Fruit fly (Drosophila melanogaster) whole organism, embryonic: ENCODE results near the gene RabX4.
A peak's percentile ranks its signal among the peaks of the same experiment; 100 is the strongest.

ENCODE experiments used
- Ada2b ChIP-seq: fragments of 200-800 bp; sonication (Bioruptor generic); IDR thresholded peaks from 2 replicates; pipeline ENCODE4 v1.3.6; 2022; ENCODE audit warnings: missing biosample characterization, missing genetic modification characterization
- B-H2 ChIP-seq: fragments of 200-800 bp; sonication (Bioruptor generic); optimal IDR thresholded peaks from 2 replicates; lab custom pipeline; 2018; ENCODE audit warnings: missing biosample characterization, mild to moderate bottlenecking, missing genetic modification characterization
- CG10274 ChIP-seq: fragments of 200-800 bp; sonication (Bioruptor generic); optimal IDR thresholded peaks from 3 replicates; lab custom pipeline; 2017; ENCODE audit warnings: missing biosample characterization, mild to moderate bottlenecking, missing genetic modification characterization
- CG10431 ChIP-seq: fragments of 200-800 bp; sonication (Bioruptor generic); optimal IDR thresholded peaks from 3 replicates; lab custom pipeline; 2018; ENCODE audit warnings: missing biosample characterization, mild to moderate bottlenecking, missing genetic modification characterization
- CG10543 ChIP-seq: fragments of 200-800 bp; sonication (Bioruptor generic); optimal IDR thresholded peaks from 3 replicates; lab custom pipeline; 2017; ENCODE audit warnings: missing biosample characterization, mild to moderate bottlenecking, missing genetic modification characterization, moderate library complexity
- CG11247 ChIP-seq: fragments of 200-800 bp; sonication (Bioruptor generic); IDR thresholded peaks from 2 replicates; pipeline ENCODE4 v1.3.6; 2022; ENCODE audit warnings: missing biosample characterization, missing genetic modification characterization
- CG12155 ChIP-seq: fragments of 200-800 bp; sonication (Bioruptor generic); optimal IDR thresholded peaks from 3 replicates; lab custom pipeline; 2016; ENCODE audit warnings: missing biosample characterization, missing genetic modification characterization
- CG12659 ChIP-seq: fragments of 200-800 bp; sonication (Bioruptor generic); optimal IDR thresholded peaks from 3 replicates; lab custom pipeline; 2017; ENCODE audit warnings: mild to moderate bottlenecking, missing biosample characterization, missing genetic modification reagents, missing genetic modification characterization
- CG12744 ChIP-seq: fragments of 200-800 bp; sonication (Bioruptor generic); optimal IDR thresholded peaks from 2 replicates; lab custom pipeline; 2016; ENCODE audit warnings: missing biosample characterization, missing genetic modification characterization
- CG13424 ChIP-seq: fragments of 200-800 bp; sonication (Bioruptor generic); optimal IDR thresholded peaks from 2 replicates; lab custom pipeline; 2019; ENCODE audit warnings: missing biosample characterization, mild to moderate bottlenecking, missing genetic modification characterization, moderate library complexity
- CG14014 ChIP-seq: fragments of 200-800 bp; sonication (Bioruptor generic); IDR thresholded peaks from 2 replicates; pipeline ENCODE4 v1.3.6; 2022; ENCODE audit warnings: missing biosample characterization, missing genetic modification characterization
- CG15269 ChIP-seq: fragments of 200-800 bp; sonication (Bioruptor generic); optimal IDR thresholded peaks from 2 replicates; lab custom pipeline; 2018; ENCODE audit warnings: missing biosample characterization, mild to moderate bottlenecking, missing genetic modification characterization, moderate library complexity
- CG17328 ChIP-seq: fragments of 200-800 bp; sonication (Bioruptor generic); IDR thresholded peaks from 2 replicates; pipeline ENCODE4 v1.3.6; 2022; ENCODE audit warnings: missing biosample characterization, missing genetic modification characterization
- CG17802 ChIP-seq: fragments of 200-800 bp; sonication (Bioruptor generic); optimal IDR thresholded peaks from 2 replicates; lab custom pipeline; 2018; ENCODE audit warnings: missing biosample characterization, mild to moderate bottlenecking, missing genetic modification characterization, moderate library complexity
- CG1832 ChIP-seq: fragments of 200-800 bp; sonication (Bioruptor generic); optimal IDR thresholded peaks from 2 replicates; lab custom pipeline; 2017; ENCODE audit warnings: missing biosample characterization, mild to moderate bottlenecking, missing genetic modification characterization, inconsistent platforms
- CG2120 ChIP-seq: fragments of 200-800 bp; sonication (Bioruptor generic); optimal IDR thresholded peaks from 3 replicates; lab custom pipeline; 2016; ENCODE audit warnings: missing biosample characterization, missing genetic modification characterization
- CG2889 ChIP-seq: fragments of 200-800 bp; sonication (Bioruptor generic); IDR thresholded peaks from 3 replicates; pipeline ENCODE4 v1.3.6; 2022; ENCODE audit warnings: missing biosample characterization, missing genetic modification characterization
- CG30403 ChIP-seq: fragments of 200-800 bp; sonication (Bioruptor generic); optimal IDR thresholded peaks from 3 replicates; lab custom pipeline; 2016; ENCODE audit warnings: missing biosample characterization, missing genetic modification characterization
- CG34224 ChIP-seq: fragments of 200-800 bp; sonication (Bioruptor generic); IDR thresholded peaks from 3 replicates; pipeline ENCODE4 v1.3.6; 2022; ENCODE audit warnings: missing biosample characterization, missing genetic modification characterization; ENCODE audit not compliant: partially characterized antibody
- CG3847 ChIP-seq: fragments of 200-800 bp; sonication (Bioruptor generic); IDR thresholded peaks from 2 replicates; pipeline ENCODE4 v1.3.6; 2022; ENCODE audit warnings: missing biosample characterization, missing genetic modification characterization
- CG42726 ChIP-seq: fragments of 200-800 bp; sonication (Bioruptor generic); IDR thresholded peaks from 2 replicates; pipeline ENCODE4 v1.3.6; 2022; ENCODE audit warnings: missing biosample characterization, missing genetic modification characterization; ENCODE audit not compliant: partially characterized antibody
- CG4282 ChIP-seq: fragments of 200-800 bp; sonication (Bioruptor generic); optimal IDR thresholded peaks from 2 replicates; lab custom pipeline; 2016; ENCODE audit warnings: missing biosample characterization, missing genetic modification characterization
- CG5180 ChIP-seq: fragments of 200-800 bp; sonication (Bioruptor generic); optimal IDR thresholded peaks from 3 replicates; lab custom pipeline; 2017; ENCODE audit warnings: missing biosample characterization, missing genetic modification characterization, mild to moderate bottlenecking, moderate library complexity, missing genetic modification reagents
- CG6654 ChIP-seq: fragments of 200-800 bp; sonication (Bioruptor generic); optimal IDR thresholded peaks from 2 replicates; lab custom pipeline; 2017; ENCODE audit warnings: missing biosample characterization, mild to moderate bottlenecking, missing genetic modification characterization
- CG7556 ChIP-seq: fragments of 200-800 bp; sonication (Bioruptor generic); optimal IDR thresholded peaks from 2 replicates; lab custom pipeline; 2017; ENCODE audit warnings: missing biosample characterization, mild to moderate bottlenecking, missing genetic modification characterization
- Dp ChIP-seq: fragments of 200-800 bp; sonication (Bioruptor generic); optimal IDR thresholded peaks from 2 replicates; lab custom pipeline; 2018; ENCODE audit warnings: missing biosample characterization, mild to moderate bottlenecking, missing genetic modification characterization, moderate library complexity
- Eip74EF ChIP-seq, 2 experiments: fragments of 200-800 bp in 1 of 2; fragments of >200 bp in 1 of 2; sonication (Bioruptor generic) in 1 of 2; optimal IDR thresholded peaks; 2 replicates each; lab custom pipeline; 2017 to 2019; ENCODE audit warnings: missing biosample characterization in 2 of 2, missing genetic modification characterization in 2 of 2, mild to moderate bottlenecking in 1 of 2, moderate library complexity in 1 of 2
- NC2α ChIP-seq: fragments of 200-800 bp; sonication (Bioruptor generic); optimal IDR thresholded peaks from 2 replicates; lab custom pipeline; 2016; ENCODE audit warnings: missing biosample characterization, missing genetic modification characterization
- Nf-YB ChIP-seq: fragments of 200-800 bp; sonication (Bioruptor generic); optimal IDR thresholded peaks from 3 replicates; lab custom pipeline; 2019; ENCODE audit warnings: missing biosample characterization, mild to moderate bottlenecking, missing genetic modification characterization, moderate library complexity
- NfI ChIP-seq: fragments of 200-800 bp; sonication (Bioruptor generic); optimal IDR thresholded peaks from 3 replicates; lab custom pipeline; 2018; ENCODE audit warnings: missing biosample characterization, mild to moderate bottlenecking, missing genetic modification characterization, moderate library complexity
- Scr ChIP-seq: fragments of 200-800 bp; sonication (Bioruptor generic); IDR thresholded peaks from 2 replicates; pipeline ENCODE4 v1.3.6; 2022; ENCODE audit warnings: missing biosample characterization, missing genetic modification characterization; ENCODE audit not compliant: partially characterized antibody
- Ssrp ChIP-seq: fragments of 200-800 bp; sonication (Bioruptor generic); optimal IDR thresholded peaks from 2 replicates; lab custom pipeline; 2018; ENCODE audit warnings: missing biosample characterization, mild to moderate bottlenecking, missing genetic modification characterization, moderate library complexity
- Xrp1 ChIP-seq: fragments of 200-800 bp; sonication (Bioruptor generic); IDR thresholded peaks from 2 replicates; pipeline ENCODE4 v1.3.6; 2022; ENCODE audit warnings: missing biosample characterization, missing genetic modification characterization
- bbx ChIP-seq: fragments of 200-800 bp; sonication (Bioruptor generic); IDR thresholded peaks from 2 replicates; pipeline ENCODE4 v1.3.6; 2022; ENCODE audit warnings: missing biosample characterization, missing genetic modification characterization; ENCODE audit not compliant: partially characterized antibody
- bigmax ChIP-seq: fragments of 200-800 bp; sonication (Bioruptor generic); optimal IDR thresholded peaks from 2 replicates; lab custom pipeline; 2018; ENCODE audit warnings: missing biosample characterization, mild to moderate bottlenecking, missing genetic modification characterization
- btn ChIP-seq: fragments of 200-800 bp; sonication (Bioruptor generic); optimal IDR thresholded peaks from 2 replicates; lab custom pipeline; 2016; ENCODE audit warnings: missing biosample characterization, missing genetic modification characterization
- dimm ChIP-seq: fragments of 200-800 bp; sonication (Bioruptor generic); IDR thresholded peaks from 2 replicates; pipeline ENCODE4 v1.3.6; 2022; ENCODE audit warnings: missing biosample characterization, missing genetic modification characterization
- gem ChIP-seq: fragments of 200-800 bp; sonication (Bioruptor generic); optimal IDR thresholded peaks from 2 replicates; lab custom pipeline; 2019; ENCODE audit warnings: missing biosample characterization, mild to moderate bottlenecking, missing genetic modification characterization, moderate library complexity
- h ChIP-seq: fragments of >200 bp; optimal IDR thresholded peaks from 2 replicates; lab custom pipeline; 2017
- oc ChIP-seq: fragments of 200-800 bp; sonication (Bioruptor generic); optimal IDR thresholded peaks from 2 replicates; lab custom pipeline; 2018; ENCODE audit warnings: missing biosample characterization, mild to moderate bottlenecking, missing genetic modification characterization, moderate library complexity
- onecut ChIP-seq: fragments of 200-800 bp; sonication (Bioruptor generic); IDR thresholded peaks from 2 replicates; pipeline ENCODE4 v1.3.6; 2022; ENCODE audit warnings: missing biosample characterization, missing genetic modification characterization
- phol ChIP-seq: fragments of 200-800 bp; sonication (Bioruptor generic); optimal IDR thresholded peaks from 3 replicates; lab custom pipeline; 2018; ENCODE audit warnings: missing biosample characterization, mild to moderate bottlenecking, missing genetic modification characterization, moderate library complexity
- sob ChIP-seq: fragments of 200-800 bp; sonication (Bioruptor generic); IDR thresholded peaks from 2 replicates; pipeline ENCODE4 v1.3.6; 2022; ENCODE audit warnings: missing biosample characterization, missing genetic modification characterization

Gene RabX4

DNA sequence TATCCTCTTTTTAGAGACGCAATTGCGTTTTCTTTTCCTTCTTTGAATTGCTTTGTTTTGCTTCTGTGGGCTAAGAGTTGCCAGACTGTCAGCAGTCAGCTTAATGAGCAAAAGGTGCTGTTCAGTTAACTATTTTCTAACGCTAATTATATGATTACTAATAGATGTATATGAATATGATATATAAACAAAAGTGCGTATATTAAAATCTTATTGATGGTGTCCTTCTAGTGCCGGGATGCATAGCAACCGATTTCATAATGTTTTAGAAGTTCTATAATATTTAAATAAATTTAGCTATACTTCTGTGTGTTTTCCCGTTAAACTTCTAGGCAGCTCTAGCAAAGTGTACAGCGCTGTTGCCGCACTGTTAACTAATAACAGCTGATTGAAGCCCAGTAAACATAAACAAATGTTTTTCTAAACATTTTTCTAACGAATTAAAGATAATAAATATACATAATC is 1.7 kb upstream of the RabX4 start, which contains the start of the genes Kaz and CG43273 (continued):
- TF ChIP-seq NC2α (GFP tag; lab: Kevin White, UChicago) = no peak
- no peak for TF ChIP-seq B-H2 (GFP tag; lab: Kevin White, UChicago)
- TF ChIP-seq, all 482 proteins: peak for 144

DNA sequence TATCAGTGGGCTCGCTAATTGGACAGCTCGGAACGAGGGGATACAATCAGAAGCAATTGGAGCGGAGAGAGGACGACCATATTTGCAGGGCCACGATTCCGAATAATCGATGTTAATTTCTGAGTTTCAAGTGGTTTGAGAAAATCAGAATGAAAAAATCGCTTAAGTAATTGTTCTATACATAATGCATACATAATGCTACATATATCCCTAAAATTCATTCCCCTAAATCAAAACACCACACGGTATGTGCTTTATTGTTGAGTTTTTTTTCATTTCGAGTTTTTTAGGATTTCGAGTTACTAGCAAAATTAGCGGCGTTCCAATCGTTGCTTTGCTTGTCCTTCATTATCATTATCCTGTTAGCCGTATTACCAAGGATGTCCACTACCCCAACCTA is 2.7 kb downstream of the RabX4 start, which contains the start of gene niki:
niki (minus strand) TSS at position 101 of the 400 bp plus-strand sequence.
- TF ChIP-seq CG12659 (no peak), Eip74EF (GFP tag; optimal IDR thresholded peaks at IDR 0.05; lab: Kevin White, UChicago) (no peak), CG6654 (no peak), onecut (GFP tag; lab: Robert Waterston, UW) (no peak), CG17802 (tag; lab: Kevin White, UChicago) (no peak), sob (GFP tag; lab: Robert Waterston, UW) (no peak), phol (tag; lab: Kevin White, UChicago) (no peak)

DNA sequence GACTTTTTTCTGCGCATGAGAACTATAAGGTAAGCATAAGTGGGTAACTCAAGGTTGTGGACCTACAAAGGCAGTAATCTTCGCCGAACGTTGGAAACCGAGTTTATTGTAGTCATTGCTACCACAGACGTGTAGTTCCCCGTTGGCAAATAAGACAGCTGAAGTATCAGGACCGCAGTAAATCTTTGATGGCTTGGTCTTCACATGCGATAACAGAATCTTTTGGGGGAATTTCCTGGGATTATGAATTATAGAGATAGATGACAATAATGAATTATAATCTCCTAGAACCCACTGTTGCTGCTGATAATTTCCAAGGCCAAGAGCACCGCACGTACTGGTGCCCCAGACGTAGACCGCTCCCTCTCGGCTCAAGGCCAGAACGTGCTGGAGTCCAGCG is 5.1 kb downstream of the RabX4 start:
- TF ChIP-seq CG2120 (GFP tag; lab: Kevin White, UChicago) (no peak), CG10274 (GFP tag; lab: Kevin White, UChicago) (no peak), CG2889 (GFP tag; lab: Robert Waterston, UW) (no peak), NfI (GFP tag; lab: Kevin White, UChicago) (no peak)

DNA sequence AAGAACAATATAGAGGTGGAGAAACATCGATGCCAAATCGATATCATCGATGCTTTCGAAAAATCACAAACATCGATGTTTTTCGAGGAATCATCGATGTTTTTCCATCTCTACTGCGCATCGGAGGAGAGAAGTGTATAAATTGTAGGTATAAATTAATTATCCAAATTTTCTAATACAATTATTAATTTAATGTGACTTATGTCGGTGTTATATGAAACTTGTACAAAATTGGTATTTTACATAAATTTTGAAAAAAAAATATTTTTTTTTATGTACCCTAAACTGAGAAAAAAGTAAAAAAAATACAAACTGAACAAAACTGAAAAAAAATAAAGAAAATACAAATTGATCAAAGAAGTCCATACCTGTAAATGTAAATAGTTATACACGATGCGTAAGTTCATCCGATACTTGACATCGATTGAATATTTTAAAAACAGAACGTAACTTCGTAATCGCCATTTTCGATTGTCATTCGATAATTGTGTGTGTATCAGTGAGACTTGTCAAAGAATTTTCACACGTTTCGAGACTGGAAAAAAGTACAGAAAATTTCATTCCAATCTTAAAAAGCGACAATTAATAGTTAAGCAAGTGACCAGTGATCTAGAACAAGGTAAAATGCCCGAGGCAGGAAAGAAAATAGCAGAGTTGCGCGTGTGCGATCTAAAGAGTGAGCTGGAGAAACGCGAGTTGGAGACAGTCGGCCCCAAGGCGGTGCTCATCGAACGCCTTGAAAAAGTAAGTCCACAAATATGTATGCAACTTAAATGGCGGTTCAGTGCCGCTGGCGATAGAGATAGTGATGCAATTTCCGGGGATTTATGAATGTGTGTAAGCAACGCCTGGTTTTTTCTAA is 11.0 kb downstream of the RabX4 start, which contains the start of the genes CG5808 and Saf-B:
CG5808 (minus strand) TSS at position 15 of the 862 bp plus-strand sequence.
Saf-B (plus strand) TSS at position 472 of the 862 bp plus-strand sequence.
- TF ChIP-seq oc (tag; lab: Kevin White, UChicago) = no peak
- no peak for TF ChIP-seq btn (GFP tag; lab: Kevin White, UChicago)
- TF ChIP-seq Xrp1 = peak; percentile 49; the same call in 1 of the 2 replicates
- TF ChIP-seq CG11247 (GFP tag; lab: Robert Waterston, UW) = no peak
- TF ChIP-seq CG17328 (GFP tag; lab: Robert Waterston, UW) = no peak
- TF ChIP-seq CG12744 (GFP tag; lab: Kevin White, UChicago) = no peak
- TF ChIP-seq CG1832 (GFP tag; lab: Kevin White, UChicago) = no peak
- no peak for TF ChIP-seq CG10431 (GFP tag; lab: Kevin White, UChicago)
- TF ChIP-seq CG14014 (GFP tag; lab: Robert Waterston, UW) = no peak
- no peak for TF ChIP-seq Nf-YB (GFP tag; lab: Kevin White, UChicago)
- TF ChIP-seq gem = no peak
- peak; percentile 41; the same call in 1 of the 2 replicates for TF ChIP-seq CG3847 (GFP tag; lab: Robert Waterston, UW)
- TF ChIP-seq Eip74EF (GFP tag; optimal IDR thresholded peaks at IDR 0.05; lab: Kevin White, UChicago) = no peak
- TF ChIP-seq CG42726 = 0 out of 2 replicates have a peak, but pooled peaks have one; percentile 32
- peak; percentile 85 for TF ChIP-seq CG34224
- TF ChIP-seq Ssrp (tag; lab: Kevin White, UChicago) = peak; percentile 41
- TF ChIP-seq CG5180 = no peak
- peak; percentile 57 for TF ChIP-seq CG30403
- TF ChIP-seq CG12155 (GFP tag; lab: Kevin White, UChicago) = peak; percentile 44
- TF ChIP-seq Dp (GFP tag; lab: Kevin White, UChicago) = peak; percentile 18
- TF ChIP-seq CG7556 (GFP tag; lab: Kevin White, UChicago) = no peak
- no peak for TF ChIP-seq CG10543
- peak; percentile 86 for TF ChIP-seq Scr (GFP tag; lab: Robert Waterston, UW)
- TF ChIP-seq CG4282 (GFP tag; lab: Kevin White, UChicago) = no peak
- TF ChIP-seq bbx (GFP tag; lab: Robert Waterston, UW) = peak; percentile 77
- no peak for TF ChIP-seq bigmax (GFP tag; lab: Kevin White, UChicago)
- TF ChIP-seq CG15269 (tag; lab: Kevin White, UChicago) = no peak
- no peak for TF ChIP-seq dimm (GFP tag; lab: Robert Waterston, UW)
- TF ChIP-seq CG13424 (tag; lab: Kevin White, UChicago) = peak; percentile 30
- TF ChIP-seq h (lab: Kevin White, UChicago) = no peak
- no peak for TF ChIP-seq Ada2b (GFP tag; lab: Robert Waterston, UW)
